Fruit fly (Drosophila melanogaster): ENCODE results near the gene TBC1D5.
A peak's percentile ranks its signal among the peaks of the same experiment; 100 is the strongest.

Gene TBC1D5

dm6 chr3R:13258696-13259567 is 12.9 kb downstream of the TBC1D5 start, which contains the start of gene Ace (continued):
- TF ChIP-seq CG14667 (GFP tag; IDR thresholded peaks at IDR 0.05) (no peak), ttk (GFP tag; IDR thresholded peaks at IDR 0.05) (no peak), CkIIα-i1 (GFP tag; IDR thresholded peaks at IDR 0.05) (no peak), Neu2 (GFP tag; optimal IDR thresholded peaks at IDR 0.05; ENCODE audit: borderline replicate concordance) (no peak), Dfd (GFP tag; optimal IDR thresholded peaks at IDR 0.05) (no peak), Adf1 (GFP tag; IDR thresholded peaks at IDR 0.05) (peak; percentile 7; the same call in 1 of the 2 replicates), stwl (tag; optimal IDR thresholded peaks at IDR 0.05) (no peak), CG11456 (GFP tag; IDR thresholded peaks at IDR 0.05) (no peak), CG14710 (tag; optimal IDR thresholded peaks at IDR 0.05) (no peak), CG4854 (GFP tag; optimal IDR thresholded peaks at IDR 0.05) (no peak), trh (GFP tag; optimal IDR thresholded peaks at IDR 0.05) (no peak), mam (GFP tag; optimal IDR thresholded peaks at IDR 0.05) (no peak), Med (GFP tag) (peak; percentile 26), Atf6 (GFP tag; IDR thresholded peaks at IDR 0.05) (no peak), onecut (GFP tag; IDR thresholded peaks at IDR 0.05) (peak; percentile 66), abd-A (tag; optimal IDR thresholded peaks at IDR 0.05) (no peak), kay (GFP tag; optimal IDR thresholded peaks at IDR 0.05) (no peak), CG6813 (GFP tag; optimal IDR thresholded peaks at IDR 0.05) (peak; percentile 2), Ravus (GFP tag; IDR thresholded peaks at IDR 0.05) (no peak), Hmx (GFP tag; optimal IDR thresholded peaks at IDR 0.05) (no peak), mirr (GFP tag; optimal IDR thresholded peaks at IDR 0.05) (no peak), Dip3 (GFP tag; optimal IDR thresholded peaks at IDR 0.05) (no peak), CG12659 (GFP tag; optimal IDR thresholded peaks at IDR 0.05) (peak; percentile 19), Dll (GFP tag; IDR thresholded peaks at IDR 0.05; ENCODE audit: partially characterized antibody) (0 out of 4 replicates have a peak, but pooled peaks have one; percentile 22), crp (GFP tag; optimal IDR thresholded peaks at IDR 0.05) (peak in 1 of 2 experiments; percentile 40), Abd-B (GFP tag; optimal IDR thresholded peaks at IDR 0.05) (no peak), CG4424 (GFP tag; optimal IDR thresholded peaks at IDR 0.05) (no peak), CG3726 (GFP tag; IDR thresholded peaks at IDR 0.05) (no peak), CG34224 (GFP tag; IDR thresholded peaks at IDR 0.05; ENCODE audit: partially characterized antibody) (no peak), CG6791 (GFP tag; IDR thresholded peaks at IDR 0.05; ENCODE audit: partially characterized antibody) (no peak), zfh1 (GFP tag; IDR thresholded peaks at IDR 0.05) (no peak), CG13894 (tag; optimal IDR thresholded peaks at IDR 0.05) (peak; percentile 49), CG17361 (GFP tag; IDR thresholded peaks at IDR 0.05) (no peak), twi (tag; optimal IDR thresholded peaks at IDR 0.05) (no peak), Trl (optimal IDR thresholded peaks at IDR 0.05) (peak; percentile 80 to 93), Trl (GFP tag; optimal IDR thresholded peaks at IDR 0.05) (no peak), emc (GFP tag; optimal IDR thresholded peaks at IDR 0.05) (no peak), cg (GFP tag; optimal IDR thresholded peaks at IDR 0.05) (peak; percentile 58), CG17385 (GFP tag; optimal IDR thresholded peaks at IDR 0.05) (no peak), Bdp1 (GFP tag; optimal IDR thresholded peaks at IDR 0.05) (no peak), corto (GFP tag; optimal IDR thresholded peaks at IDR 0.05) (no peak), Awh (GFP tag; IDR thresholded peaks at IDR 0.05) (no peak), inv (GFP tag; IDR thresholded peaks at IDR 0.05; ENCODE audit: partially characterized antibody) (no peak), CG9932 (GFP tag; IDR thresholded peaks at IDR 0.05) (no peak), Xbp1 (GFP tag; optimal IDR thresholded peaks at IDR 0.05) (no peak), ems (GFP tag; optimal IDR thresholded peaks at IDR 0.05) (no peak), CG4328 (GFP tag; optimal IDR thresholded peaks at IDR 0.05) (no peak), Myb (GFP tag; optimal IDR thresholded peaks at IDR 0.05) (no peak), Ssrp (tag; optimal IDR thresholded peaks at IDR 0.05) (no peak)

All from whole organism, embryonic.